Worm (Caenorhabditis elegans) whole organism, midembryonic: ENCODE data around the gene C05E11.2.

Experiments used
- T22C8.4 ChIP-seq: fragments of 200-800 bp; sonication (Bioruptor generic); IDR thresholded peaks from 2 replicates; pipeline ENCODE4 v1.3.6; 2022; ENCODE audit warnings: missing genetic modification characterization, missing compliant biosample characterization
- cog-1 ChIP-seq: sonication (generic microtip); optimal IDR thresholded peaks from 2 replicates; lab custom pipeline; 2016; ENCODE audit warnings: missing genetic modification characterization, missing compliant biosample characterization
- flt-1 ChIP-seq: fragments of 200-800 bp; sonication (Bioruptor generic); IDR thresholded peaks from 2 replicates; pipeline ENCODE4 v1.3.6; 2022; ENCODE audit warnings: missing genetic modification characterization, missing compliant biosample characterization
- klf-2 ChIP-seq: fragments of 200-800 bp; sonication (Bioruptor generic); conservative IDR thresholded peaks from 2 replicates; pipeline ENCODE4 v1.3.6; 2022; ENCODE audit warnings: missing genetic modification reagents, missing genetic modification characterization, missing compliant biosample characterization
- med-1 ChIP-seq: sonication (generic microtip); optimal IDR thresholded peaks from 2 replicates; lab custom pipeline; 2017; ENCODE audit warnings: missing genetic modification characterization, mild to moderate bottlenecking, missing compliant biosample characterization, antibody characterized with exemption, missing genetic modification reagents; ENCODE audit not compliant: insufficient read depth
- ref-1 ChIP-seq: fragments of 200-800 bp; sonication (Bioruptor generic); conservative IDR thresholded peaks from 2 replicates; pipeline ENCODE4 v1.3.6; 2022; ENCODE audit warnings: missing genetic modification reagents, missing genetic modification characterization, missing compliant biosample characterization
- tab-1 ChIP-seq: fragments of 200-800 bp; sonication (Bioruptor generic); IDR thresholded peaks from 2 replicates; pipeline ENCODE4 v1.3.6; 2022; ENCODE audit warnings: missing genetic modification characterization, missing compliant biosample characterization
- ztf-23 ChIP-seq: fragments of 200-800 bp; sonication (Bioruptor generic); IDR thresholded peaks from 2 replicates; pipeline ENCODE4 v1.3.6; 2022; ENCODE audit warnings: missing genetic modification reagents, missing genetic modification characterization, missing compliant biosample characterization
- ztf-29 ChIP-seq: fragments of 200-800 bp; sonication (Bioruptor generic); IDR thresholded peaks from 2 replicates; pipeline ENCODE4 v1.3.6; 2022; ENCODE audit warnings: missing genetic modification reagents, missing genetic modification characterization, missing compliant biosample characterization

C05E11.2 gene

ce11 chrX:4562288-4562687, 24.4 kb upstream of the C05E11.2 start:
- no peak for TF ChIP-seq T22C8.4 (GFP tag; lab: Robert Waterston, UW)
- no peak for TF ChIP-seq ref-1
- no peak for TF ChIP-seq med-1 (GFP tag; lab: Kevin White, UChicago)
- TF ChIP-seq ztf-29 (GFP tag; lab: Robert Waterston, UW): no peak
- no peak for TF ChIP-seq cog-1 (tag; lab: Kevin White, UChicago)
- no peak for TF ChIP-seq flt-1 (GFP tag; lab: Robert Waterston, UW)
- TF ChIP-seq tab-1 (GFP tag; lab: Robert Waterston, UW): no peak
- no peak for TF ChIP-seq klf-2 (GFP tag; lab: Robert Waterston, UW)
- TF ChIP-seq ztf-23 (GFP tag; lab: Robert Waterston, UW): no peak

DNA sequence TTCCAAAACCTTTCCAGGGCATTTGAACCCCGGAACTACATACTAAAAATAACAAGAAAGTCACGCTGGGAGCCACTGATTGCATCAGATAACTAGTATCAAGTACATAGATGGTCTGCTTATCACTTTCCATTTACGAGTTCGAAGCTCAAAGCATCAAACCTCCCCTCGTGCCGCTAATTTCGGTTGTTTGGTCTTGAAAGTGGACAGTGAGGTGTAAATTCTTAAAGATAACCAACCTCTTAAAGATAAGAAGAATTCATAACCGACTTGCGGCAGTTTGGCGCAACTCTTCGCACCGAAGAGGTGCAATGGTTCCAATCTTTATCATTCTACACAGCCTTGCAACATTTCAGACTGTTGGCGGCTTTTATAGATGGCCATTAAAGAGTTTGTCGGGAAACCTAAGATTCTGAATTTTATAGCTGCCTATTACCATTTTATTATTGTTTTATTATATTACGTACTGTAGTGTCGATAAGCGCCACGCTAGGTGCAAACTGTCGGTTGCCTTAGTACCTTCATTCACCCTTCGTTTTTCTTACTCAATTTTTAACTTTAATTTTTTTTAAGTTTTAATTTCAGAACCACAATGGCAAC, 21.9 kb upstream of the C05E11.2 start, which contains the start of gene amt-4:
amt-4 (plus strand) TSS at position 586 of the 600 bp plus-strand sequence.
- TF ChIP-seq ztf-23 (GFP tag; lab: Robert Waterston, UW) (no peak), klf-2 (GFP tag; lab: Robert Waterston, UW) (no peak), cog-1 (tag; lab: Kevin White, UChicago) (no peak), T22C8.4 (GFP tag; lab: Robert Waterston, UW) (no peak), tab-1 (GFP tag; lab: Robert Waterston, UW) (no peak), ref-1 (no peak), ztf-29 (GFP tag; lab: Robert Waterston, UW) (no peak), med-1 (GFP tag; lab: Kevin White, UChicago) (no peak), flt-1 (GFP tag; lab: Robert Waterston, UW) (no peak)

ce11 chrX:4567110-4567509, 19.6 kb upstream of the C05E11.2 start:
- TF ChIP-seq tab-1 (GFP tag; lab: Robert Waterston, UW) (no peak), cog-1 (tag; lab: Kevin White, UChicago) (no peak), ztf-29 (GFP tag; lab: Robert Waterston, UW) (no peak), ztf-23 (GFP tag; lab: Robert Waterston, UW) (no peak), med-1 (GFP tag; lab: Kevin White, UChicago) (no peak), klf-2 (GFP tag; lab: Robert Waterston, UW) (no peak), flt-1 (GFP tag; lab: Robert Waterston, UW) (no peak), ref-1 (no peak), T22C8.4 (GFP tag; lab: Robert Waterston, UW) (no peak)

ce11 chrX:4569276-4569675, 17.4 kb upstream of the C05E11.2 start:
- TF ChIP-seq ztf-23 (GFP tag; lab: Robert Waterston, UW) (no peak), T22C8.4 (GFP tag; lab: Robert Waterston, UW) (no peak), cog-1 (tag; lab: Kevin White, UChicago) (no peak), ref-1 (no peak), flt-1 (GFP tag; lab: Robert Waterston, UW) (no peak), med-1 (GFP tag; lab: Kevin White, UChicago) (no peak), ztf-29 (GFP tag; lab: Robert Waterston, UW) (no peak), klf-2 (GFP tag; lab: Robert Waterston, UW) (no peak), tab-1 (GFP tag; lab: Robert Waterston, UW) (no peak)

- TF ChIP-seq med-1 (GFP tag; lab: Kevin White, UChicago) (no peak), cog-1 (tag; lab: Kevin White, UChicago) (no peak), ztf-23 (GFP tag; lab: Robert Waterston, UW) (no peak), klf-2 (GFP tag; lab: Robert Waterston, UW) (no peak), tab-1 (GFP tag; lab: Robert Waterston, UW) (no peak), ref-1 (no peak), T22C8.4 (GFP tag; lab: Robert Waterston, UW) (no peak)
Observed at ce11 chrX:4571137-4571536, 15.6 kb upstream of the C05E11.2 start, which contains the start of gene amt-1. Gene amt-1 (plus strand): TSS chrX:4571437.

- TF ChIP-seq ztf-29 (GFP tag; lab: Robert Waterston, UW) (no peak), cog-1 (tag; lab: Kevin White, UChicago) (no peak), flt-1 (GFP tag; lab: Robert Waterston, UW) (no peak), med-1 (GFP tag; lab: Kevin White, UChicago) (no peak), tab-1 (GFP tag; lab: Robert Waterston, UW) (no peak), T22C8.4 (GFP tag; lab: Robert Waterston, UW) (no peak), klf-2 (GFP tag; lab: Robert Waterston, UW) (no peak), ztf-23 (GFP tag; lab: Robert Waterston, UW) (no peak), ref-1 (no peak)
Observed at ce11 chrX:4574873-4575272, 11.8 kb upstream of the C05E11.2 start.

ce11 chrX:4576272-4576671, 10.4 kb upstream of the C05E11.2 start:
- no peak for TF ChIP-seq ztf-23 (GFP tag; lab: Robert Waterston, UW)
- TF ChIP-seq cog-1 (tag; lab: Kevin White, UChicago): peak; percentile 42
- TF ChIP-seq T22C8.4 (GFP tag; lab: Robert Waterston, UW): peak; percentile 74; the same call in 1 of the 2 replicates
- no peak for TF ChIP-seq ztf-29 (GFP tag; lab: Robert Waterston, UW)
- TF ChIP-seq flt-1 (GFP tag; lab: Robert Waterston, UW): peak; percentile 60; the same call in 1 of the 2 replicates

DNA sequence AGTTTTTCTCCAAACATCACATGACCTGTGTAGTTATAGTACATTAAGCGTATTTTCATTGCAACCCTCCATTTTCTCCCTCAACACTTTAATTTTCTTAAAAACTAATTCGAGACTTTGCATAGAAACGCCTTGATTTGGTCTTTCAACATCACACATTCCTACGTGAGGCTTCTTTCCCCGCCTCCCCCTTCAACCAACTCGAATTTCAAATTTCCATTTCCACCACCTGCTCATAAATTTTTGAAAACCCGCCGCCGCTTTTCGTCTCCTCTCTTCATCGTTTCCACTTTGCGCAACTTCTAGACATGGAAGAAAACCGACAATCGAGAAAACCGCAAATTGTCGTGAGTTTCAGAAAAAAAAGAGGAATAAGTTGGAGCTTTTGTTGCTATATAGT, 8.8 kb upstream of the C05E11.2 start, which contains the start of gene C05E11.3:
C05E11.3 (plus strand) TSS at position 301 of the 400 bp plus-strand sequence.
- TF ChIP-seq cog-1 (tag; lab: Kevin White, UChicago) (no peak), flt-1 (GFP tag; lab: Robert Waterston, UW) (no peak), T22C8.4 (GFP tag; lab: Robert Waterston, UW) (no peak), klf-2 (GFP tag; lab: Robert Waterston, UW) (no peak), tab-1 (GFP tag; lab: Robert Waterston, UW) (no peak), med-1 (GFP tag; lab: Kevin White, UChicago) (no peak), ztf-23 (GFP tag; lab: Robert Waterston, UW) (no peak), ztf-29 (GFP tag; lab: Robert Waterston, UW) (no peak)

DNA sequence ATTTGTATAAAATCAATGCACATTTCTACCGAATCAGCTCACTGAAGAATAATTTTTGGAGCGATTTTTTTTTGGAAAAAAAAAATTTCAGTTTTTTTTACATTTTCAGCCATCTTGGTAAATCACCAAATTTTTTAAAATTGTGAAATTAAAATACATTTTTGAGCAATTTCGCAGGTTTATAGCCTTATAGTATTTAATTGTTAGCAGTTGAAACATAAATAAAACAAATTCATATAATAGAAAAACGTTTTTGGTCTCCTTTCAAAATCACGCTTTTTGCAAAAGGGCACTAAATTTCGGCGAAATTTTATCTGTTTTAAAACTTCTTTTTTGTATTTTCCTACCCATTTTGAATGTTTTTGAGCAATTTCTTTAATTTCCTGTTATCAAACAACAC, 8.1 kb upstream of the C05E11.2 start:
- TF ChIP-seq ztf-23 (GFP tag; lab: Robert Waterston, UW) (no peak), klf-2 (GFP tag; lab: Robert Waterston, UW) (no peak), flt-1 (GFP tag; lab: Robert Waterston, UW) (no peak), tab-1 (GFP tag; lab: Robert Waterston, UW) (no peak), med-1 (GFP tag; lab: Kevin White, UChicago) (no peak), ztf-29 (GFP tag; lab: Robert Waterston, UW) (no peak), cog-1 (tag; lab: Kevin White, UChicago) (no peak), T22C8.4 (GFP tag; lab: Robert Waterston, UW) (no peak), ref-1 (no peak)
